Worm (Caenorhabditis elegans): Measurements from ENCODE around the gene ZC239.6.
"Not testable (repeated sequence)": the region's sequence is repeated elsewhere in the genome, so short reads cannot be mapped to it uniquely, and the experiment has no call there.

ce11 chrII:3191544-3191943, 17.9 kb upstream of the ZC239.6 start, which contains the start of gene Y27F2A.9:
- TF ChIP-seq ceh-14 (tag; optimal IDR thresholded peaks at IDR 0.05); ama-1 (optimal IDR thresholded peaks at IDR 0.05); K09A11.1 (tag; optimal IDR thresholded peaks at IDR 0.05; ENCODE audit: insufficient read depth); nfya-1 (tag; optimal IDR thresholded peaks at IDR 0.05); C08G9.2 (tag; optimal IDR thresholded peaks at IDR 0.05); pat-9 (tag; optimal IDR thresholded peaks at IDR 0.05); ceh-24 (tag; optimal IDR thresholded peaks at IDR 0.05); ceh-9 (tag; optimal IDR thresholded peaks at IDR 0.05): not testable (repeated sequence)

Data from whole organism, late embryonic.